Worm (Caenorhabditis elegans): ENCODE measurements around the gene T24D5.6.

DNA sequence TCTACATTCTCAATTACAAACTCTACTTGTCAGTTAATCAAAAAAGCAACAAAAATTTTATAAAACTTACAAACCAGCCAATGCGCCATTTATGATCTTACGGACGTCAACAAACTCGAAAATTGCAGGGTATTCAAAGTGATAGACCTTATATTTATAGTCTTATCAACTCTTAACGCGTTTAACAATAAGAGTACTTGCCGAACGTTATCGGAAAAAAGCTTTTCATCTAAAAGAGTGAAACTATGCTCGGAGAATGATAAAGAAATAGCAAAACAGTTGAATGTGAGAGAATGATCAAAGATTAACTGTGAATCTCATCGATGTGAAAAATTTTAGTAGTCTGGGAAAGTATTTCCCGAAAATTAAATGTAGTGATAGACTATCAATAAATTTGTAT, 7.5 kb upstream of the T24D5.6 start:
- TF ChIP-seq ama-1 (optimal IDR thresholded peaks at IDR 0.05) (no peak), ets-4 (tag; optimal IDR thresholded peaks at IDR 0.05) (no peak), nfya-1 (tag; optimal IDR thresholded peaks at IDR 0.05) (no peak), ceh-18 (tag; optimal IDR thresholded peaks at IDR 0.05) (no peak), fkh-10 (GFP tag; optimal IDR thresholded peaks at IDR 0.05) (no peak), pat-9 (tag; optimal IDR thresholded peaks at IDR 0.05) (no peak), lim-6 (tag; optimal IDR thresholded peaks at IDR 0.05) (no peak), odd-2 (tag; optimal IDR thresholded peaks at IDR 0.05) (no peak), mec-3 (tag; optimal IDR thresholded peaks at IDR 0.05; ENCODE audit: borderline replicate concordance) (no peak)
